Fruit fly (Drosophila melanogaster) whole organism, embryonic: Measurements from ENCODE around the gene mRpS35.

Experiments used
- ATbp ChIP-seq: fragments of 200-800 bp; sonication (Bioruptor generic); optimal IDR thresholded peaks from 2 replicates; lab custom pipeline; 2017; ENCODE audit warnings: missing biosample characterization, mild to moderate bottlenecking, missing genetic modification characterization, missing genetic modification reagents
- Antp ChIP-seq: fragments of 200-800 bp; sonication (Bioruptor generic); optimal IDR thresholded peaks from 3 replicates; lab custom pipeline; 2016; ENCODE audit warnings: missing biosample characterization, missing genetic modification characterization
- Asciz ChIP-seq: fragments of 200-800 bp; sonication (Bioruptor generic); optimal IDR thresholded peaks from 2 replicates; lab custom pipeline; 2017; ENCODE audit warnings: missing biosample characterization, mild to moderate bottlenecking, missing genetic modification characterization, missing genetic modification reagents
- Bteb2 ChIP-seq: fragments of 200-800 bp; sonication (Bioruptor generic); optimal IDR thresholded peaks from 2 replicates; lab custom pipeline; 2016; ENCODE audit warnings: missing biosample characterization, missing genetic modification characterization
- CG11456 ChIP-seq: fragments of 200-800 bp; sonication (Bioruptor generic); IDR thresholded peaks from 3 replicates; pipeline ENCODE4 v1.3.6; 2022; ENCODE audit warnings: missing biosample characterization, missing genetic modification characterization
- CG11723 ChIP-seq: fragments of 200-800 bp; sonication (Bioruptor generic); optimal IDR thresholded peaks from 2 replicates; lab custom pipeline; 2017; ENCODE audit warnings: missing biosample characterization, mild to moderate bottlenecking, missing genetic modification characterization
- CG12104 ChIP-seq: fragments of 200-800 bp; sonication (Bioruptor generic); optimal IDR thresholded peaks from 3 replicates; lab custom pipeline; 2016; ENCODE audit warnings: missing biosample characterization, missing genetic modification characterization
- CG1233 ChIP-seq: fragments of 200-800 bp; sonication (Bioruptor generic); optimal IDR thresholded peaks from 4 replicates; lab custom pipeline; 2018; ENCODE audit warnings: missing biosample characterization, mild to moderate bottlenecking, missing genetic modification characterization
- CG14050 ChIP-seq: fragments of 200-800 bp; sonication (Bioruptor generic); IDR thresholded peaks from 3 replicates; pipeline ENCODE4 v1.3.6; 2022; ENCODE audit warnings: missing biosample characterization, missing genetic modification characterization
- CG1529 ChIP-seq: fragments of 200-800 bp; sonication (Bioruptor generic); optimal IDR thresholded peaks from 3 replicates; lab custom pipeline; 2018; ENCODE audit warnings: missing biosample characterization, missing genetic modification characterization
- CG1647 ChIP-seq: fragments of 200-800 bp; sonication (Bioruptor generic); optimal IDR thresholded peaks from 3 replicates; lab custom pipeline; 2016; ENCODE audit warnings: missing biosample characterization, missing genetic modification characterization
- CG16779 ChIP-seq: fragments of 200-800 bp; sonication (Bioruptor generic); IDR thresholded peaks from 2 replicates; pipeline ENCODE4 v1.3.6; 2022; ENCODE audit warnings: missing biosample characterization, missing genetic modification characterization
- CG18262 ChIP-seq: fragments of 200-800 bp; optimal IDR thresholded peaks from 3 replicates; lab custom pipeline; 2019; ENCODE audit warnings: missing biosample characterization, mild to moderate bottlenecking, missing genetic modification characterization, moderate library complexity
- CG6175 ChIP-seq: fragments of 200-800 bp; sonication (Bioruptor generic); IDR thresholded peaks from 3 replicates; pipeline ENCODE4 v1.3.6; 2022; ENCODE audit warnings: missing biosample characterization, missing genetic modification characterization
- CG8281 ChIP-seq: fragments of 200-800 bp; sonication (Bioruptor generic); optimal IDR thresholded peaks from 2 replicates; lab custom pipeline; 2018; ENCODE audit warnings: missing biosample characterization, mild to moderate bottlenecking, missing genetic modification characterization, moderate library complexity
- CG8290 ChIP-seq, 3 experiments: fragments of 200-800 bp; sonication (Bioruptor generic); optimal IDR thresholded peaks; 2 replicates each; lab custom pipeline; 2016 to 2019; ENCODE audit warnings: missing biosample characterization in 3 of 3, missing genetic modification characterization in 3 of 3, mild to moderate bottlenecking in 2 of 3, moderate library complexity in 1 of 3
- CG9437 ChIP-seq: fragments of 200-800 bp; sonication (Bioruptor generic); optimal IDR thresholded peaks from 2 replicates; lab custom pipeline; 2018; ENCODE audit warnings: missing biosample characterization, mild to moderate bottlenecking, missing genetic modification characterization
- Dad ChIP-seq: fragments of 200-800 bp; sonication (Bioruptor generic); optimal IDR thresholded peaks from 3 replicates; lab custom pipeline; 2016; ENCODE audit warnings: missing biosample characterization, missing genetic modification characterization
- Dp ChIP-seq: fragments of 200-800 bp; sonication (Bioruptor generic); optimal IDR thresholded peaks from 2 replicates; lab custom pipeline; 2018; ENCODE audit warnings: missing biosample characterization, mild to moderate bottlenecking, missing genetic modification characterization, moderate library complexity
- Eip74EF ChIP-seq, 2 experiments: fragments of 200-800 bp in 1 of 2; fragments of >200 bp in 1 of 2; sonication (Bioruptor generic) in 1 of 2; optimal IDR thresholded peaks; 2 replicates each; lab custom pipeline; 2017 to 2019; ENCODE audit warnings: missing biosample characterization in 2 of 2, missing genetic modification characterization in 2 of 2, mild to moderate bottlenecking in 1 of 2, moderate library complexity in 1 of 2
- Hr39 ChIP-seq: fragments of >200 bp; optimal IDR thresholded peaks from 2 replicates; lab custom pipeline; 2017
- Hsf ChIP-seq: fragments of 200-800 bp; sonication (Bioruptor generic); optimal IDR thresholded peaks from 3 replicates; lab custom pipeline; 2016; ENCODE audit warnings: missing biosample characterization, missing genetic modification characterization
- Kr ChIP-seq: fragments of 200-800 bp; sonication (Bioruptor generic); optimal IDR thresholded peaks from 2 replicates; lab custom pipeline; 2017; ENCODE audit warnings: missing biosample characterization, mild to moderate bottlenecking, missing genetic modification characterization
- Mes4 ChIP-seq: fragments of 200-800 bp; sonication (Bioruptor generic); optimal IDR thresholded peaks from 2 replicates; lab custom pipeline; 2016; ENCODE audit warnings: missing biosample characterization, missing genetic modification characterization
- Nf-YB ChIP-seq: fragments of 200-800 bp; sonication (Bioruptor generic); optimal IDR thresholded peaks from 3 replicates; lab custom pipeline; 2019; ENCODE audit warnings: missing biosample characterization, mild to moderate bottlenecking, missing genetic modification characterization, moderate library complexity
- NfI ChIP-seq: fragments of 200-800 bp; sonication (Bioruptor generic); optimal IDR thresholded peaks from 3 replicates; lab custom pipeline; 2018; ENCODE audit warnings: missing biosample characterization, mild to moderate bottlenecking, missing genetic modification characterization, moderate library complexity
- Rx ChIP-seq: fragments of 200-800 bp; sonication (Bioruptor generic); IDR thresholded peaks from 2 replicates; pipeline ENCODE4 v1.3.6; 2022; ENCODE audit warnings: missing biosample characterization, missing genetic modification characterization
- Sox102F ChIP-seq: fragments of 200-800 bp; sonication (Bioruptor generic); optimal IDR thresholded peaks from 2 replicates; lab custom pipeline; 2018; ENCODE audit warnings: missing biosample characterization, mild to moderate bottlenecking, missing genetic modification characterization, moderate library complexity
- bbx ChIP-seq: fragments of 200-800 bp; sonication (Bioruptor generic); IDR thresholded peaks from 2 replicates; pipeline ENCODE4 v1.3.6; 2022; ENCODE audit warnings: missing biosample characterization, missing genetic modification characterization; ENCODE audit not compliant: partially characterized antibody
- bsh ChIP-seq, 2 experiments: fragments of 200-800 bp; sonication (Bioruptor generic); optimal IDR thresholded peaks; 2 replicates each; lab custom pipeline; 2017 to 2018; ENCODE audit warnings: mild to moderate bottlenecking in 2 of 2, missing biosample characterization in 2 of 2, missing genetic modification characterization in 2 of 2, moderate library complexity in 1 of 2
- cato ChIP-seq: fragments of 200-800 bp; sonication (Bioruptor generic); optimal IDR thresholded peaks from 2 replicates; lab custom pipeline; 2016; ENCODE audit warnings: missing biosample characterization, missing genetic modification characterization, borderline replicate concordance
- cg ChIP-seq: fragments of 200-800 bp; sonication (Bioruptor generic); optimal IDR thresholded peaks from 3 replicates; lab custom pipeline; 2019; ENCODE audit warnings: missing biosample characterization, mild to moderate bottlenecking, missing genetic modification characterization, moderate library complexity
- chn ChIP-seq: fragments of 200-800 bp; sonication (Bioruptor generic); optimal IDR thresholded peaks from 2 replicates; lab custom pipeline; 2016; ENCODE audit warnings: missing biosample characterization, missing genetic modification characterization
- croc ChIP-seq: fragments of 200-800 bp; sonication (Bioruptor generic); conservative IDR thresholded peaks from 3 replicates; pipeline ENCODE4 v1.3.6; 2022; ENCODE audit warnings: missing biosample characterization, missing genetic modification characterization
- dati ChIP-seq: fragments of 200-800 bp; sonication (Bioruptor generic); IDR thresholded peaks from 2 replicates; pipeline ENCODE4 v1.3.6; 2022; ENCODE audit warnings: missing biosample characterization, missing genetic modification characterization
- fru ChIP-seq: fragments of >200 bp; optimal IDR thresholded peaks from 2 replicates; lab custom pipeline; 2017
- gsb-n ChIP-seq: fragments of 200-800 bp; sonication (Bioruptor generic); optimal IDR thresholded peaks from 3 replicates; lab custom pipeline; 2018; ENCODE audit warnings: missing biosample characterization, mild to moderate bottlenecking, missing genetic modification characterization
- ham ChIP-seq: fragments of 200-800 bp; sonication (Bioruptor generic); IDR thresholded peaks from 2 replicates; pipeline ENCODE4 v1.3.6; 2022; ENCODE audit warnings: missing biosample characterization, missing genetic modification characterization
- insv ChIP-seq, 2 experiments: fragments of 200-800 bp; sonication (Bioruptor generic); optimal IDR thresholded peaks; 3 replicates each; lab custom pipeline; 2016 to 2018; ENCODE audit warnings: missing biosample characterization in 2 of 2, missing genetic modification characterization in 2 of 2
- nom ChIP-seq: fragments of 200-800 bp; sonication (Bioruptor generic); optimal IDR thresholded peaks from 2 replicates; lab custom pipeline; 2017; ENCODE audit warnings: missing biosample characterization, missing genetic modification characterization, mild to moderate bottlenecking, moderate library complexity, missing genetic modification reagents
- pfk ChIP-seq: fragments of 200-800 bp; sonication (Bioruptor generic); optimal IDR thresholded peaks from 2 replicates; lab custom pipeline; 2018; ENCODE audit warnings: missing biosample characterization, mild to moderate bottlenecking, missing genetic modification characterization, moderate library complexity
- row ChIP-seq: fragments of 200-800 bp; sonication (Bioruptor generic); IDR thresholded peaks from 3 replicates; pipeline ENCODE4 v1.3.6; 2022; ENCODE audit warnings: missing biosample characterization, missing genetic modification characterization
- sens ChIP-seq: fragments of 200-800 bp; sonication (Bioruptor generic); peaks from one replicate; lab custom pipeline; 2016; ENCODE audit warnings: missing biosample characterization, missing genetic modification characterization
- sim ChIP-seq: fragments of 200-800 bp; sonication (Bioruptor generic); IDR thresholded peaks from 2 replicates; pipeline ENCODE4 v1.3.6; 2022; ENCODE audit warnings: missing biosample characterization, missing genetic modification characterization
- slou ChIP-seq: fragments of 200-800 bp; sonication (Bioruptor generic); optimal IDR thresholded peaks from 3 replicates; lab custom pipeline; 2016; ENCODE audit warnings: missing biosample characterization, missing genetic modification characterization
- sr ChIP-seq: fragments of 200-800 bp; sonication (Bioruptor generic); IDR thresholded peaks from 3 replicates; pipeline ENCODE4 v1.3.6; 2022; ENCODE audit warnings: missing biosample characterization, missing genetic modification characterization
- tap ChIP-seq: fragments of 200-800 bp; optimal IDR thresholded peaks from 3 replicates; lab custom pipeline; 2019; ENCODE audit warnings: missing biosample characterization, mild to moderate bottlenecking, missing genetic modification characterization, moderate library complexity
- unpg ChIP-seq: fragments of 200-800 bp; sonication (Bioruptor generic); optimal IDR thresholded peaks from 3 replicates; lab custom pipeline; 2018; ENCODE audit warnings: missing biosample characterization, mild to moderate bottlenecking, missing genetic modification characterization, moderate library complexity
- usp ChIP-seq: fragments of >200 bp; optimal IDR thresholded peaks from 2 replicates; lab custom pipeline; 2017; ENCODE audit warnings: missing biosample characterization, missing genetic modification characterization
- wek ChIP-seq: fragments of 200-800 bp; sonication (Bioruptor generic); optimal IDR thresholded peaks from 3 replicates; lab custom pipeline; 2018; ENCODE audit warnings: missing biosample characterization, mild to moderate bottlenecking, missing genetic modification characterization, moderate library complexity

The mRpS35 gene

dm6 chr3L:2798463-2798993, 17.8 kb downstream of the mRpS35 start (continued):
- peak in 1 of 2 experiments; percentile 12 for TF ChIP-seq insv (GFP tag; optimal IDR thresholded peaks at IDR 0.05; lab: Kevin White, UChicago)
- TF ChIP-seq Hsf (GFP tag; lab: Kevin White, UChicago), result no peak
- TF ChIP-seq CG6175 (GFP tag; lab: Robert Waterston, UW), result peak; percentile 5; the same call in 1 of the 3 replicates
- peak; percentile 85 for TF ChIP-seq ATbp (GFP tag; lab: Kevin White, UChicago)
- TF ChIP-seq Mes4 (GFP tag; lab: Kevin White, UChicago), result peak; percentile 40
- peak in 1 of 2 experiments; percentile 37 for TF ChIP-seq bsh (GFP tag; optimal IDR thresholded peaks at IDR 0.05; lab: Kevin White, UChicago)
- TF ChIP-seq CG1529, result peak; percentile 71
- peak; percentile 68 for TF ChIP-seq wek
- TF ChIP-seq fru (lab: Kevin White, UChicago), result no peak
- peak; percentile 79 for TF ChIP-seq gsb-n
- peak; percentile 4 for TF ChIP-seq Dad (GFP tag; lab: Kevin White, UChicago)
- peak; percentile 10 for TF ChIP-seq pfk
- TF ChIP-seq CG18262 (tag; lab: Kevin White, UChicago), result peak; percentile 65
- peak; percentile 76 for TF ChIP-seq Asciz (GFP tag; lab: Kevin White, UChicago)
- peak; percentile 89 for TF ChIP-seq sens (GFP tag; lab: Kevin White, UChicago)
- TF ChIP-seq NfI (GFP tag; lab: Kevin White, UChicago), result no peak
- peak; percentile 29 for TF ChIP-seq Antp
- TF ChIP-seq CG12104 (GFP tag; lab: Kevin White, UChicago), result peak; percentile 8
- no peak for TF ChIP-seq sim (GFP tag; lab: Robert Waterston, UW)
- no peak for TF ChIP-seq sr (GFP tag; lab: Robert Waterston, UW)
- TF ChIP-seq row, result no peak; the same call in 2 of the 3 replicates
- TF ChIP-seq CG16779 (GFP tag; lab: Robert Waterston, UW), result 0 out of 2 replicates have a peak, but pooled peaks have one; percentile 21
- peak; percentile 77 for TF ChIP-seq cg (GFP tag; lab: Kevin White, UChicago)
- no peak for TF ChIP-seq croc (GFP tag; lab: Robert Waterston, UW)
- TF ChIP-seq CG9437 (GFP tag; lab: Kevin White, UChicago), result no peak
- TF ChIP-seq CG8290 (GFP tag; optimal IDR thresholded peaks at IDR 0.05; lab: Kevin White, UChicago), result peak; percentile 32
- peak; percentile 53 to 56 for TF ChIP-seq CG8290 (tag; optimal IDR thresholded peaks at IDR 0.05; lab: Kevin White, UChicago)
- TF ChIP-seq chn (GFP tag; lab: Kevin White, UChicago), result no peak
- TF ChIP-seq CG11456 (GFP tag; lab: Robert Waterston, UW), result peak; percentile 36; the same call in 1 of the 3 replicates
- TF ChIP-seq Sox102F (GFP tag; lab: Kevin White, UChicago), result peak; percentile 59
- peak; percentile 49 for TF ChIP-seq CG8281
- no peak for TF ChIP-seq Hr39 (lab: Kevin White, UChicago)
- TF ChIP-seq CG1647 (GFP tag; lab: Kevin White, UChicago), result no peak
- peak in 1 of 2 experiments; percentile 60 for TF ChIP-seq Eip74EF (GFP tag; optimal IDR thresholded peaks at IDR 0.05; lab: Kevin White, UChicago)
- TF ChIP-seq Rx (GFP tag; lab: Robert Waterston, UW), result no peak
- TF ChIP-seq slou, result no peak
- TF ChIP-seq CG1233, result peak; percentile 29
- no peak for TF ChIP-seq Nf-YB
- TF ChIP-seq Kr, result peak; percentile 78
- peak; percentile 61 for TF ChIP-seq tap (tag; lab: Kevin White, UChicago)
- TF ChIP-seq cato, result no peak
- TF ChIP-seq nom (GFP tag; lab: Kevin White, UChicago), result peak; percentile 8
- 0 out of 2 replicates have a peak, but pooled peaks have one; percentile 3 for TF ChIP-seq dati (GFP tag; lab: Robert Waterston, UW)
- TF ChIP-seq ham (GFP tag; lab: Robert Waterston, UW), result no peak
- no peak for TF ChIP-seq bbx (GFP tag; lab: Robert Waterston, UW)
- no peak for TF ChIP-seq usp (GFP tag; lab: Kevin White, UChicago)
- peak; percentile 63 for TF ChIP-seq unpg
- no peak for TF ChIP-seq Bteb2 (GFP tag; lab: Kevin White, UChicago)
- TF ChIP-seq Dp, result no peak
- TF ChIP-seq CG11723 (GFP tag; lab: Kevin White, UChicago), result peak; percentile 62
- no peak for TF ChIP-seq CG14050
